Worm (Caenorhabditis elegans) whole organism, L2 larva: Measurements from ENCODE around the gene C45G9.8.
"Not testable (repeated sequence)": the region's sequence is repeated elsewhere in the genome, so short reads cannot be mapped to it uniquely, and the experiment has no call there.

Experiments used
- C34F6.9 ChIP-seq: fragments of 150-350 bp; optimal IDR thresholded peaks from 2 replicates; lab custom pipeline; 2014; ENCODE audit warnings: missing biosample characterization, missing genetic modification characterization
- F13H6.1 ChIP-seq: sonication (generic microtip); optimal IDR thresholded peaks from 2 replicates; lab custom pipeline; 2016; ENCODE audit warnings: missing genetic modification characterization, missing compliant biosample characterization
- Y55F3AM.14 ChIP-seq: fragments of 200-800 bp; sonication (Bioruptor generic); optimal IDR thresholded peaks from 2 replicates; lab custom pipeline; 2018; ENCODE audit warnings: mild to moderate bottlenecking, missing genetic modification characterization, missing compliant biosample characterization
- ZK546.5 ChIP-seq: sonication (generic microtip); optimal IDR thresholded peaks from 2 replicates; lab custom pipeline; 2017; ENCODE audit warnings: missing biosample characterization, missing genetic modification characterization
- alr-1 ChIP-seq: fragments of 150-350 bp; optimal IDR thresholded peaks from 2 replicates; lab custom pipeline; 2014; ENCODE audit warnings: missing biosample characterization, missing genetic modification characterization
- aly-2 ChIP-seq: fragments of 150-350 bp; optimal IDR thresholded peaks from 2 replicates; lab custom pipeline; 2014; ENCODE audit warnings: missing biosample characterization, missing genetic modification characterization
- ama-1 ChIP-seq: fragments of 150-350 bp; optimal IDR thresholded peaks from 2 replicates; lab custom pipeline; 2018; ENCODE audit warnings: inconsistent platforms
- blmp-1 ChIP-seq: sonication (generic microtip); optimal IDR thresholded peaks from 2 replicates; lab custom pipeline; 2017; ENCODE audit warnings: missing genetic modification characterization, mild to moderate bottlenecking, missing compliant biosample characterization, antibody characterized with exemption, moderate library complexity; ENCODE audit not compliant: insufficient read depth
- ceh-16 ChIP-seq: fragments of 150-350 bp; optimal IDR thresholded peaks from 2 replicates; lab custom pipeline; 2014; ENCODE audit warnings: missing biosample characterization, missing genetic modification characterization
- ceh-82 ChIP-seq: fragments of 150-350 bp; optimal IDR thresholded peaks from 2 replicates; lab custom pipeline; 2014; ENCODE audit warnings: missing biosample characterization, missing genetic modification characterization
- crh-2 ChIP-seq: sonication (generic microtip); optimal IDR thresholded peaks from 2 replicates; lab custom pipeline; 2017; ENCODE audit warnings: missing biosample characterization, missing genetic modification characterization
- dmd-4 ChIP-seq: sonication (generic microtip); optimal IDR thresholded peaks from 2 replicates; lab custom pipeline; 2017; ENCODE audit warnings: missing biosample characterization, missing genetic modification characterization
- elt-1 ChIP-seq: fragments of 150-350 bp; optimal IDR thresholded peaks from 2 replicates; lab custom pipeline; 2014; ENCODE audit warnings: missing biosample characterization, missing genetic modification characterization
- elt-3 ChIP-seq: sonication (generic microtip); optimal IDR thresholded peaks from 2 replicates; lab custom pipeline; 2017; ENCODE audit warnings: missing biosample characterization, missing genetic modification characterization
- fos-1 ChIP-seq: fragments of 150-350 bp; optimal IDR thresholded peaks from 2 replicates; lab custom pipeline; 2014; ENCODE audit warnings: missing biosample characterization, missing genetic modification characterization
- gmeb-1 ChIP-seq: fragments of 150-350 bp; optimal IDR thresholded peaks from 2 replicates; lab custom pipeline; 2014; ENCODE audit warnings: missing biosample characterization, missing genetic modification characterization
- lin-11 ChIP-seq: fragments of 150-350 bp; sonication (generic microtip); optimal IDR thresholded peaks from 2 replicates; lab custom pipeline; 2014; ENCODE audit warnings: missing biosample characterization, missing genetic modification characterization, inconsistent platforms, mixed read lengths
- lin-13 ChIP-seq: fragments of 150-350 bp; optimal IDR thresholded peaks from 2 replicates; lab custom pipeline; 2014; ENCODE audit warnings: missing biosample characterization, missing genetic modification reagents, missing genetic modification characterization
- mab-5 ChIP-seq: fragments of 150-350 bp; optimal IDR thresholded peaks from 2 replicates; lab custom pipeline; 2014; ENCODE audit warnings: missing biosample characterization, missing genetic modification characterization
- mbf-1 ChIP-seq: sonication (generic microtip); optimal IDR thresholded peaks from 2 replicates; lab custom pipeline; 2017; ENCODE audit warnings: missing biosample characterization, missing genetic modification characterization
- mdl-1 ChIP-seq, 2 experiments: fragments of 150-350 bp in 1 of 2; sonication (generic microtip) in 1 of 2; optimal IDR thresholded peaks; 2 replicates each; lab custom pipeline; 2017; ENCODE audit warnings: missing biosample characterization in 2 of 2, missing genetic modification characterization in 2 of 2
- nhr-10 ChIP-seq: sonication (generic microtip); optimal IDR thresholded peaks from 2 replicates; lab custom pipeline; 2017; ENCODE audit warnings: missing biosample characterization, missing genetic modification characterization
- nhr-11 ChIP-seq: fragments of 150-350 bp; optimal IDR thresholded peaks from 2 replicates; lab custom pipeline; 2014; ENCODE audit warnings: missing biosample characterization, missing genetic modification characterization
- nhr-12 ChIP-seq: fragments of 150-350 bp; optimal IDR thresholded peaks from 2 replicates; lab custom pipeline; 2014; ENCODE audit warnings: missing biosample characterization, missing genetic modification characterization
- nhr-21 ChIP-seq: fragments of 150-350 bp; optimal IDR thresholded peaks from 2 replicates; lab custom pipeline; 2014; ENCODE audit warnings: missing biosample characterization, missing genetic modification characterization
- nhr-23 ChIP-seq: fragments of 150-350 bp; optimal IDR thresholded peaks from 2 replicates; lab custom pipeline; 2014; ENCODE audit warnings: missing biosample characterization, missing genetic modification reagents, missing genetic modification characterization
- nhr-237 ChIP-seq: fragments of 150-350 bp; optimal IDR thresholded peaks from 2 replicates; lab custom pipeline; 2014; ENCODE audit warnings: missing biosample characterization, missing genetic modification characterization
- nhr-25 ChIP-seq: fragments of 150-350 bp; sonication (generic microtip); optimal IDR thresholded peaks from 3 replicates; lab custom pipeline; 2014; ENCODE audit warnings: missing biosample characterization, missing genetic modification characterization
- nhr-77 ChIP-seq: fragments of 150-350 bp; optimal IDR thresholded peaks from 2 replicates; lab custom pipeline; 2014; ENCODE audit warnings: missing biosample characterization, missing genetic modification characterization
- sem-4 ChIP-seq: fragments of 150-350 bp; optimal IDR thresholded peaks from 2 replicates; lab custom pipeline; 2014; ENCODE audit warnings: missing biosample characterization, missing genetic modification reagents, missing genetic modification characterization
- skn-1 ChIP-seq: sonication (generic microtip); optimal IDR thresholded peaks from 2 replicates; lab custom pipeline; 2017; ENCODE audit warnings: missing biosample characterization, missing genetic modification characterization
- sma-3 ChIP-seq: sonication (generic microtip); optimal IDR thresholded peaks from 2 replicates; lab custom pipeline; 2016; ENCODE audit warnings: missing genetic modification reagents, missing genetic modification characterization, missing compliant biosample characterization
- sma-9 ChIP-seq, 2 experiments: fragments of 150-350 bp in 1 of 2; sonication (generic microtip) in 1 of 2; optimal IDR thresholded peaks; 2 replicates each; lab custom pipeline; 2014 to 2016; ENCODE audit warnings: missing genetic modification characterization in 2 of 2, mild to moderate bottlenecking in 1 of 2, missing biosample characterization in 1 of 2, missing compliant biosample characterization in 1 of 2, missing genetic modification reagents in 1 of 2, moderate library complexity in 1 of 2
- snpc-4 ChIP-seq: fragments of 150-350 bp; optimal IDR thresholded peaks from 2 replicates; lab custom pipeline; 2014; ENCODE audit warnings: missing biosample characterization, missing genetic modification characterization
- unc-39 ChIP-seq: fragments of 150-350 bp; optimal IDR thresholded peaks from 2 replicates; lab custom pipeline; 2014; ENCODE audit warnings: missing biosample characterization, missing genetic modification characterization
- unc-55 ChIP-seq: fragments of 150-350 bp; sonication (generic microtip); optimal IDR thresholded peaks from 3 replicates; lab custom pipeline; 2014; ENCODE audit warnings: missing biosample characterization, missing genetic modification reagents, missing genetic modification characterization
- unc-62 ChIP-seq: fragments of 150-350 bp; optimal IDR thresholded peaks from 2 replicates; lab custom pipeline; 2014; ENCODE audit warnings: missing biosample characterization, missing genetic modification reagents, missing genetic modification characterization
- ztf-1 ChIP-seq: fragments of 200-800 bp; sonication (Bioruptor generic); conservative IDR thresholded peaks from 2 replicates; pipeline ENCODE4 v1.3.6; 2022; ENCODE audit warnings: missing genetic modification characterization, missing compliant biosample characterization
- ztf-11 ChIP-seq: sonication (generic microtip); optimal IDR thresholded peaks from 2 replicates; lab custom pipeline; 2017; ENCODE audit warnings: missing biosample characterization, missing genetic modification characterization
- ztf-4 ChIP-seq: fragments of 150-350 bp; optimal IDR thresholded peaks from 2 replicates; lab custom pipeline; 2014; ENCODE audit warnings: missing biosample characterization, missing genetic modification characterization

The C45G9.8 gene

ce11 chrIII:5062406-5062805 is 9.0 kb upstream of the C45G9.8 start, which contains the start of gene C45G9.4:
Gene C45G9.4, plus strand, starts transcription at chrIII:5062706.
- TF ChIP-seq skn-1 (tag; lab: Kevin White, UChicago); sma-9 (GFP tag; optimal IDR thresholded peaks at IDR 0.05; lab: Kevin White, UChicago); sma-9 (tag; optimal IDR thresholded peaks at IDR 0.05; lab: Kevin White, UChicago); sma-3 (GFP tag; lab: Kevin White, UChicago): not testable (repeated sequence)

ce11 chrIII:5061798-5062197 is 8.4 kb upstream of the C45G9.8 start, which contains the start of gene C45G9.10:
Gene C45G9.10, minus strand, starts transcription at chrIII:5061898.
- TF ChIP-seq fos-1 (tag; lab: Kevin White, UChicago) (no peak), ztf-4 (tag; lab: Kevin White, UChicago) (no peak), nhr-25 (tag; lab: Kevin White, UChicago) (no peak), mbf-1 (tag; lab: Kevin White, UChicago) (no peak), snpc-4 (tag; lab: Kevin White, UChicago) (no peak), sma-9 (GFP tag; optimal IDR thresholded peaks at IDR 0.05; lab: Kevin White, UChicago) (no peak), sma-9 (tag; optimal IDR thresholded peaks at IDR 0.05; lab: Kevin White, UChicago) (no peak), unc-55 (GFP tag; lab: Kevin White, UChicago) (no peak), lin-13 (GFP tag; lab: Kevin White, UChicago) (no peak), ztf-11 (tag; lab: Kevin White, UChicago) (no peak), unc-39 (no peak), elt-1 (tag; lab: Kevin White, UChicago) (no peak), nhr-23 (tag; lab: Kevin White, UChicago) (no peak), blmp-1 (tag; lab: Kevin White, UChicago) (no peak)
- TF ChIP-seq, all 48 proteins: peak for 0

- not testable (repeated sequence) for TF ChIP-seq blmp-1 (tag; lab: Kevin White, UChicago); nhr-12; F13H6.1
- TF ChIP-seq, all 48 proteins: peak for 0; not testable (repeated sequence) for 48
These were observed 2.3 kb upstream of the C45G9.8 start, which contains the start of gene C45G9.9 for ce11 chrIII:5055709-5056108. Gene C45G9.9, minus strand, starts transcription at chrIII:5055809.

- TF ChIP-seq crh-2 (no peak), elt-3 (tag; lab: Kevin White, UChicago) (no peak), ztf-1 (no peak), ceh-82 (tag; lab: Kevin White, UChicago) (no peak), alr-1 (tag; lab: Kevin White, UChicago) (no peak), sma-9 (GFP tag; optimal IDR thresholded peaks at IDR 0.05; lab: Kevin White, UChicago) (no peak), sma-9 (tag; optimal IDR thresholded peaks at IDR 0.05; lab: Kevin White, UChicago) (no peak), gmeb-1 (tag; lab: Kevin White, UChicago) (no peak), ama-1 (lab: Kevin White, UChicago) (no peak), lin-11 (no peak), nhr-11 (tag; lab: Kevin White, UChicago) (no peak), ZK546.5 (tag; lab: Kevin White, UChicago) (no peak), aly-2 (no peak), nhr-10 (tag; lab: Kevin White, UChicago) (no peak), blmp-1 (tag; lab: Kevin White, UChicago) (no peak), C34F6.9 (tag; lab: Kevin White, UChicago) (no peak), nhr-23 (tag; lab: Kevin White, UChicago) (no peak), mab-5 (no peak), mdl-1 (tag; optimal IDR thresholded peaks at IDR 0.05; lab: Kevin White, UChicago) (no peak)
These were observed 1.5 kb downstream of the C45G9.8 start, which contains the start of gene C45G9.15 for ce11 chrIII:5051949-5052348. Gene C45G9.15, minus strand, starts transcription at chrIII:5052049.

ce11 chrIII:5047740-5048139 is 5.7 kb downstream of the C45G9.8 start, which contains the start of gene C45G9.5:
Gene C45G9.5, plus strand, starts transcription at chrIII:5048117.
- no peak for TF ChIP-seq Y55F3AM.14 (GFP tag; lab: Kevin White, UChicago)
- no peak for TF ChIP-seq ztf-1
- no peak for TF ChIP-seq unc-55 (GFP tag; lab: Kevin White, UChicago)
- TF ChIP-seq nhr-21 (tag; lab: Kevin White, UChicago), result no peak
- no peak for TF ChIP-seq sma-9 (GFP tag; optimal IDR thresholded peaks at IDR 0.05; lab: Kevin White, UChicago)
- TF ChIP-seq sma-9 (tag; optimal IDR thresholded peaks at IDR 0.05; lab: Kevin White, UChicago), result no peak
- TF ChIP-seq skn-1 (tag; lab: Kevin White, UChicago), result no peak
- TF ChIP-seq nhr-237 (tag; lab: Kevin White, UChicago), result no peak
- no peak for TF ChIP-seq aly-2
- TF ChIP-seq unc-62 (GFP tag; lab: Kevin White, UChicago), result no peak
- no peak for TF ChIP-seq ztf-11 (tag; lab: Kevin White, UChicago)
- no peak for TF ChIP-seq sem-4 (tag; lab: Kevin White, UChicago)
- TF ChIP-seq lin-13 (GFP tag; lab: Kevin White, UChicago), result no peak
- TF ChIP-seq snpc-4 (tag; lab: Kevin White, UChicago), result no peak
- TF ChIP-seq elt-1 (tag; lab: Kevin White, UChicago), result no peak
- TF ChIP-seq dmd-4 (tag; lab: Kevin White, UChicago), result no peak
- TF ChIP-seq nhr-77 (tag; lab: Kevin White, UChicago), result no peak
- no peak for TF ChIP-seq ceh-16 (tag; lab: Kevin White, UChicago)
- TF ChIP-seq lin-11, result no peak
